Worm (Caenorhabditis elegans) whole organism, L2 larva: ENCODE data around the gene pph-4.1.

ENCODE experiments used
- alr-1 ChIP-seq: fragments of 150-350 bp; optimal IDR thresholded peaks from 2 replicates; lab custom pipeline; 2014; ENCODE audit warnings: missing biosample characterization, missing genetic modification characterization
- snpc-4 ChIP-seq: fragments of 150-350 bp; optimal IDR thresholded peaks from 2 replicates; lab custom pipeline; 2014; ENCODE audit warnings: missing biosample characterization, missing genetic modification characterization

- TF ChIP-seq snpc-4 (no peak), alr-1 (tag; lab: Kevin White, UChicago) (no peak)
Measured at ce11 chrIII:12388106-12388505, 37.0 kb upstream of the pph-4.1 start.
